Worm (Caenorhabditis elegans) whole organism, L3 larva: Measurements from ENCODE around the gene ung-1.

Source experiments
- R02D3.7 ChIP-seq: fragments of 150-350 bp; optimal IDR thresholded peaks from 2 replicates; lab custom pipeline; 2014; ENCODE audit warnings: missing biosample characterization, missing genetic modification characterization
- aly-2 ChIP-seq: fragments of 150-350 bp; optimal IDR thresholded peaks from 2 replicates; lab custom pipeline; 2014; ENCODE audit warnings: missing biosample characterization, missing genetic modification characterization
- ama-1 ChIP-seq: fragments of 150-350 bp; optimal IDR thresholded peaks from 2 replicates; lab custom pipeline; 2018
- daf-12 ChIP-seq: fragments of 150-350 bp; optimal IDR thresholded peaks from 2 replicates; lab custom pipeline; 2014; ENCODE audit warnings: missing biosample characterization, missing genetic modification reagents, missing genetic modification characterization
- egl-27 ChIP-seq: sonication (generic microtip); optimal IDR thresholded peaks from 4 replicates; lab custom pipeline; 2017; ENCODE audit warnings: missing biosample characterization, missing genetic modification reagents, missing genetic modification characterization
- elt-1 ChIP-seq: fragments of 150-350 bp; optimal IDR thresholded peaks from 2 replicates; lab custom pipeline; 2014; ENCODE audit warnings: missing biosample characterization, missing genetic modification characterization
- elt-3 ChIP-seq, 3 experiments: fragments of 150-350 bp in 1 of 3; sonication (generic microtip) in 2 of 3; optimal IDR thresholded peaks; 2 replicates in 2 of 3; 4 replicates in 1 of 3; lab custom pipeline; 2014 to 2017; ENCODE audit warnings: missing biosample characterization in 3 of 3, missing genetic modification characterization in 3 of 3
- eor-1 ChIP-seq, 2 experiments: fragments of 150-350 bp; optimal IDR thresholded peaks; 2 replicates each; lab custom pipeline; 2014 to 2018; ENCODE audit warnings: missing biosample characterization in 2 of 2, missing genetic modification characterization in 2 of 2
- fkh-10 ChIP-seq: sonication (generic microtip); optimal IDR thresholded peaks from 2 replicates; lab custom pipeline; 2017; ENCODE audit warnings: missing biosample characterization, missing genetic modification reagents, missing genetic modification characterization
- fkh-2 ChIP-seq: fragments of 150-350 bp; optimal IDR thresholded peaks from 2 replicates; lab custom pipeline; 2014; ENCODE audit warnings: missing biosample characterization, missing genetic modification reagents, missing genetic modification characterization
- fos-1 ChIP-seq: fragments of 150-350 bp; optimal IDR thresholded peaks from 2 replicates; lab custom pipeline; 2014; ENCODE audit warnings: missing biosample characterization, missing genetic modification characterization
- hmg-11 ChIP-seq: sonication (generic microtip); optimal IDR thresholded peaks from 2 replicates; lab custom pipeline; 2016; ENCODE audit warnings: missing genetic modification characterization, missing compliant biosample characterization
- jun-1 ChIP-seq: fragments of 150-350 bp; optimal IDR thresholded peaks from 2 replicates; lab custom pipeline; 2014; ENCODE audit warnings: missing biosample characterization, missing genetic modification reagents, missing genetic modification characterization
- lin-15B ChIP-seq: fragments of 150-350 bp; optimal IDR thresholded peaks from 2 replicates; lab custom pipeline; 2014; ENCODE audit warnings: missing biosample characterization, missing genetic modification characterization
- mdl-1 ChIP-seq: fragments of 150-350 bp; optimal IDR thresholded peaks from 2 replicates; lab custom pipeline; 2014; ENCODE audit warnings: missing biosample characterization, missing genetic modification characterization
- mml-1 ChIP-seq: fragments of 150-350 bp; sonication (generic microtip); optimal IDR thresholded peaks from 3 replicates; lab custom pipeline; 2014; ENCODE audit warnings: missing biosample characterization, missing genetic modification characterization
- nfya-1 ChIP-seq: sonication (generic microtip); optimal IDR thresholded peaks from 2 replicates; lab custom pipeline; 2017; ENCODE audit warnings: missing genetic modification characterization, mild to moderate bottlenecking, missing compliant biosample characterization, antibody characterized with exemption, moderate library complexity; ENCODE audit not compliant: insufficient read depth
- nhr-11 ChIP-seq: fragments of 150-350 bp; optimal IDR thresholded peaks from 2 replicates; lab custom pipeline; 2014; ENCODE audit warnings: missing biosample characterization, missing genetic modification characterization
- nhr-12 ChIP-seq: fragments of 150-350 bp; optimal IDR thresholded peaks from 2 replicates; lab custom pipeline; 2014; ENCODE audit warnings: missing biosample characterization, missing genetic modification characterization
- nhr-23 ChIP-seq: fragments of 150-350 bp; optimal IDR thresholded peaks from 2 replicates; lab custom pipeline; 2014; ENCODE audit warnings: missing biosample characterization, missing genetic modification reagents, missing genetic modification characterization
- nhr-25 ChIP-seq: sonication (generic microtip); optimal IDR thresholded peaks from 2 replicates; lab custom pipeline; 2017; ENCODE audit warnings: missing biosample characterization, missing genetic modification characterization
- nhr-28 ChIP-seq: fragments of 150-350 bp; optimal IDR thresholded peaks from 2 replicates; lab custom pipeline; 2014; ENCODE audit warnings: missing biosample characterization, missing genetic modification characterization
- nhr-43 ChIP-seq: sonication (generic microtip); optimal IDR thresholded peaks from 2 replicates; lab custom pipeline; 2016; ENCODE audit warnings: mild to moderate bottlenecking, missing genetic modification characterization, missing compliant biosample characterization; ENCODE audit not compliant: poor library complexity, severe bottlenecking
- nhr-76 ChIP-seq: fragments of 150-350 bp; sonication (generic microtip); optimal IDR thresholded peaks from 5 replicates; lab custom pipeline; 2014; ENCODE audit warnings: missing biosample characterization, missing genetic modification characterization
- nhr-77 ChIP-seq: fragments of 150-350 bp; optimal IDR thresholded peaks from 2 replicates; lab custom pipeline; 2014; ENCODE audit warnings: missing biosample characterization, missing genetic modification characterization
- pha-4 ChIP-seq: fragments of 150-350 bp; optimal IDR thresholded peaks from 2 replicates; lab custom pipeline; 2014; ENCODE audit warnings: missing biosample characterization, missing genetic modification reagents, missing genetic modification characterization
- pqm-1 ChIP-seq: fragments of 150-350 bp; optimal IDR thresholded peaks from 2 replicates; lab custom pipeline; 2017; ENCODE audit warnings: missing biosample characterization, missing genetic modification characterization, inconsistent platforms
- skn-1 ChIP-seq: fragments of 150-350 bp; optimal IDR thresholded peaks from 2 replicates; lab custom pipeline; 2014; ENCODE audit warnings: missing biosample characterization, missing genetic modification characterization
- snpc-4 ChIP-seq: fragments of 150-350 bp; optimal IDR thresholded peaks from 2 replicates; lab custom pipeline; 2014; ENCODE audit warnings: missing biosample characterization, missing genetic modification characterization
- tbx-2 ChIP-seq: sonication (generic microtip); optimal IDR thresholded peaks from 2 replicates; lab custom pipeline; 2016; ENCODE audit warnings: mild to moderate bottlenecking, missing genetic modification characterization, missing compliant biosample characterization
- unc-62 ChIP-seq: fragments of 150-350 bp; sonication (generic microtip); optimal IDR thresholded peaks from 4 replicates; lab custom pipeline; 2014; ENCODE audit warnings: missing biosample characterization, missing genetic modification reagents, missing genetic modification characterization
- ztf-11 ChIP-seq: fragments of 150-350 bp; optimal IDR thresholded peaks from 2 replicates; lab custom pipeline; 2014; ENCODE audit warnings: missing biosample characterization, missing genetic modification characterization

Gene ung-1

DNA sequence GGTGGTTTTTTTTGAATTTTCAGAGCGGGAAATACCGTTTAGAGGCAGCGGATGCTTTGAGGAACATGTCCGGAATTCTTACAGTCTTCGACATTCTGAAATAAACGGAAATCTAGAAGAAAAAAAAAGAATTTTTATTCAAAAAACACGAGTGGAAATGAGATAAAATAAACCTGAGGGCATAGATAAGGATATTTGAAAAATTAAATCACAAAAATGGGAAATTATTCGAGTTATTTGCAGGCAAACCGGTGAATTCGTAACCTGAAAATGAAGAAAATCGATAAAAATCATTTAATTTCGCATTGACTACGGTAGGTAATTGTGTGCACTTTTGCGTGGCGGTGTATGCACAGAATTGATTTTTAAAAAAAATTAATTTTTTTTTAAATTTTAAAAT is at the start of gene ung-1:
Gene ung-1 (minus strand): TSS at position 101 of the 400 bp plus-strand sequence.
- TF ChIP-seq pqm-1 (tag; lab: Kevin White, UChicago): no peak
- no peak for TF ChIP-seq nhr-76 (tag; lab: Kevin White, UChicago)
- TF ChIP-seq mdl-1: no peak
- no peak for TF ChIP-seq elt-1 (tag; lab: Kevin White, UChicago)
- TF ChIP-seq elt-3 (tag; optimal IDR thresholded peaks at IDR 0.05; lab: Kevin White, UChicago): no peak
- TF ChIP-seq skn-1: no peak
- no peak for TF ChIP-seq fos-1
- no peak for TF ChIP-seq nhr-11
- no peak for TF ChIP-seq aly-2 (tag; lab: Kevin White, UChicago)
- TF ChIP-seq nhr-43 (tag; lab: Kevin White, UChicago): no peak
- no peak for TF ChIP-seq nhr-28 (tag; lab: Kevin White, UChicago)
- no peak for TF ChIP-seq unc-62 (GFP tag; lab: Kevin White, UChicago)
- TF ChIP-seq snpc-4 (tag; lab: Kevin White, UChicago): no peak
- no peak for TF ChIP-seq hmg-11 (tag; lab: Kevin White, UChicago)
- TF ChIP-seq pha-4 (tag; lab: Kevin White, UChicago): no peak
- no peak for TF ChIP-seq fkh-2 (tag; lab: Kevin White, UChicago)
- no peak for TF ChIP-seq nhr-12 (tag; lab: Kevin White, UChicago)
- no peak for TF ChIP-seq nhr-25

DNA sequence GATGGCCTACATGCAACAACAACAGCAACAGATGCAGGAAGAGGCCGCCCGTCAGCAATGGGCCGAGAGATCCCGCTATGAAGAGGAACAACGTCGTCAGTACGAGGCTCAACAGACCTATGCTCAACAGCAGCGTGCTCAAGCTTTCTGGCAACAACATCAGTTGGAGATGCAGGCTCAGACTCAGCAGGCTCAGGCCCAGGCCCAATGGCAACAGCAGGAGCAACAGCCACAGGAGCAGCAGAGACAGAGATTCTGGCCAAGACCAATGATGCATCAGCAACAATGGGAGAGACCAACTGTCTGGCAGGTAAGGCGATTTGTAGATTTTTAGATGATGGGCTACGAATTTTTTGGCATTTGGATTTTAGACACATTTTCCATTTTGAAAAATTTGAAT is 48.4 kb upstream of the ung-1 start:
- TF ChIP-seq nhr-77 (tag; lab: Kevin White, UChicago) (no peak), R02D3.7 (tag; lab: Kevin White, UChicago) (no peak), eor-1 (tag; optimal IDR thresholded peaks at IDR 0.05; lab: Kevin White, UChicago) (no peak), nhr-76 (tag; lab: Kevin White, UChicago) (no peak), nfya-1 (tag; lab: Kevin White, UChicago) (no peak), jun-1 (tag; lab: Kevin White, UChicago) (no peak), skn-1 (no peak), nhr-12 (tag; lab: Kevin White, UChicago) (no peak), lin-15B (tag; lab: Kevin White, UChicago) (no peak), mdl-1 (no peak), elt-1 (tag; lab: Kevin White, UChicago) (no peak), fkh-10 (GFP tag; lab: Kevin White, UChicago) (no peak), ztf-11 (tag; lab: Kevin White, UChicago) (no peak), daf-12 (tag; lab: Kevin White, UChicago) (no peak), nhr-11 (no peak), nhr-23 (tag; lab: Kevin White, UChicago) (no peak), tbx-2 (tag; lab: Kevin White, UChicago) (no peak), mml-1 (tag; lab: Kevin White, UChicago) (no peak)

DNA sequence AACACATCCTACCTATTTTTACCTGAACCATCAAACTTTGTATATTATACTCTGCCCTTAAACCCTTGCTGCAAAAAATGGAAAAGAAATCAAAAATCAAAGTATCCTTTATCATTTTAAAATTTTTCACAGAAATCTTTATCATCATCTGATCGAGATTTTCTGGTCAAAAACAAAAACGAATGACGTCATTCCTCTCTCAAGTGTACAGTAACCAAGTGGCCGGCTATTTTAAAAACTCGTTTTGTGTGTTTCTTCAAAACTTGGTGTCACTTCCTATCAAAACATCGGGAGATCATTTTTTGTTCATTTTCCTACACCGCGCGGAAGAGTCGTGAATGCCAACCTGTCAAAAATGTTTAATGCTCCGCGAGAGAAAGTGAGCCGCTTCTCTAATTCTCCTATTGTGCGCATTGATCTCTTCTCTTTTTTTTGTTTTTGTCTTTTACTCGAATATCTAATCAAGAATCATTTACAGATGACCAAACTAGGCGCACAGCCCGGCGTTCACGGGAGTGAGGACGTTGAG is 46.2 kb upstream of the ung-1 start, which contains the start of gene brp-1:
Gene brp-1 (plus strand): TSS at position 479 of the 529 bp plus-strand sequence.
- TF ChIP-seq nhr-43 (tag; lab: Kevin White, UChicago) (peak; percentile 67), ama-1 (lab: Kevin White, UChicago) (peak; percentile 32), egl-27 (tag; lab: Kevin White, UChicago) (no peak), fos-1 (no peak), nhr-23 (tag; lab: Kevin White, UChicago) (peak; percentile 21)

DNA sequence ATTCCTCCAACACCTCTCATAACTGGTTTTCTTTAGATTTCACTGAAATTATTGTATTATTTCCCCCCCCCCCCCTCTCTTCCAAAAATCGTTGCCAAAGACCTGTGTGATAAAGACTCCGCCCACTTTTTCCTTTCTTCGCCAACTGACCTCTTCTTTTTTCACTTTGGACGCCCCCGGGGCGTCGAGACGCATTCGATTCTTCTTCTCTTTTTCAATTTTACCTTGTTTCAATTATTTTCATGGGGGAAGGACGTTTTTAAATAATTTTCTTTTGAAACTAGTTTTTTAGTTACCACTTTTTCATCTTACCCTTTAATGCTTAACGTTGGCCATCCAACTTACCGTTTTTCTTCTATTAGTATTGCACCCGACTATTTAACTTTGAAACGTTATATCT is 44.1 kb upstream of the ung-1 start:
- TF ChIP-seq nhr-43 (tag; lab: Kevin White, UChicago) (no peak), nhr-25 (peak; percentile 37), ama-1 (lab: Kevin White, UChicago) (peak; percentile 73), nhr-77 (tag; lab: Kevin White, UChicago) (no peak)

DNA sequence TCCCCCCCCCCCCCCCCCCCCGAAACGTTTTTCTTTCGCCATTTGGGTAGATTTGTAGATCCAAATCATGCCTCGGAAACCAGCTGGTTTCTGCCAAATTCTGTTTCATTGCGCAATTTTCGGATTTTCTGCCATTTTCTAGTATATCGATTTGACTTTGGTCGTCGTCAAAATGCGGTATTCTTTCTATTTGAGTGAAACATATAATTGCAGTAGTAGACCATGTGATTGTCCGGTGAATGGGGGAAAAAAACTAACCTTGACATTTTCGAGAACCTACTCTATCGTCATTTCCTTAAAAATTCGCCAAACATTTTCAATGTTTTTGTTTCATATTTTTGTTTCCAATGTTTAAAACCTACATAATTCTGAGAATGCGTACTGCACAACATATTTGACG is 41.7 kb upstream of the ung-1 start:
- TF ChIP-seq nhr-23 (tag; lab: Kevin White, UChicago) (peak; percentile 72), R02D3.7 (tag; lab: Kevin White, UChicago) (no peak), nhr-25 (peak; percentile 69), egl-27 (tag; lab: Kevin White, UChicago) (no peak), fkh-2 (tag; lab: Kevin White, UChicago) (no peak), eor-1 (tag; optimal IDR thresholded peaks at IDR 0.05; lab: Kevin White, UChicago) (no peak)
